Worm (Caenorhabditis elegans) whole organism, L2 larva: ENCODE results near the gene R151.1.
A peak's percentile ranks its signal among the peaks of the same experiment; 100 is the strongest.

ENCODE experiments used
- C34F6.9 ChIP-seq: fragments of 150-350 bp; optimal IDR thresholded peaks from 2 replicates; lab custom pipeline; 2014; ENCODE audit warnings: missing biosample characterization, missing genetic modification characterization
- F13H6.1 ChIP-seq: sonication (generic microtip); optimal IDR thresholded peaks from 2 replicates; lab custom pipeline; 2016; ENCODE audit warnings: missing genetic modification characterization, missing compliant biosample characterization
- R02D3.7 ChIP-seq: fragments of 150-350 bp; optimal IDR thresholded peaks from 2 replicates; lab custom pipeline; 2014; ENCODE audit warnings: missing biosample characterization, missing genetic modification characterization
- Y55F3AM.14 ChIP-seq: fragments of 200-800 bp; sonication (Bioruptor generic); optimal IDR thresholded peaks from 2 replicates; lab custom pipeline; 2018; ENCODE audit warnings: mild to moderate bottlenecking, missing genetic modification characterization, missing compliant biosample characterization
- alr-1 ChIP-seq: fragments of 150-350 bp; optimal IDR thresholded peaks from 2 replicates; lab custom pipeline; 2014; ENCODE audit warnings: missing biosample characterization, missing genetic modification characterization
- aly-2 ChIP-seq: fragments of 150-350 bp; optimal IDR thresholded peaks from 2 replicates; lab custom pipeline; 2014; ENCODE audit warnings: missing biosample characterization, missing genetic modification characterization
- ama-1 ChIP-seq: fragments of 150-350 bp; optimal IDR thresholded peaks from 2 replicates; lab custom pipeline; 2018; ENCODE audit warnings: inconsistent platforms
- blmp-1 ChIP-seq: sonication (generic microtip); optimal IDR thresholded peaks from 2 replicates; lab custom pipeline; 2017; ENCODE audit warnings: missing genetic modification characterization, mild to moderate bottlenecking, missing compliant biosample characterization, antibody characterized with exemption, moderate library complexity; ENCODE audit not compliant: insufficient read depth
- ceh-16 ChIP-seq: fragments of 150-350 bp; optimal IDR thresholded peaks from 2 replicates; lab custom pipeline; 2014; ENCODE audit warnings: missing biosample characterization, missing genetic modification characterization
- ceh-82 ChIP-seq: fragments of 150-350 bp; optimal IDR thresholded peaks from 2 replicates; lab custom pipeline; 2014; ENCODE audit warnings: missing biosample characterization, missing genetic modification characterization
- crh-2 ChIP-seq: sonication (generic microtip); optimal IDR thresholded peaks from 2 replicates; lab custom pipeline; 2017; ENCODE audit warnings: missing biosample characterization, missing genetic modification characterization
- dmd-4 ChIP-seq: sonication (generic microtip); optimal IDR thresholded peaks from 2 replicates; lab custom pipeline; 2017; ENCODE audit warnings: missing biosample characterization, missing genetic modification characterization
- egl-27 ChIP-seq: sonication (generic microtip); optimal IDR thresholded peaks from 3 replicates; lab custom pipeline; 2017; ENCODE audit warnings: missing biosample characterization, missing genetic modification reagents, missing genetic modification characterization
- elt-1 ChIP-seq: fragments of 150-350 bp; optimal IDR thresholded peaks from 2 replicates; lab custom pipeline; 2014; ENCODE audit warnings: missing biosample characterization, missing genetic modification characterization
- elt-3 ChIP-seq: sonication (generic microtip); optimal IDR thresholded peaks from 2 replicates; lab custom pipeline; 2017; ENCODE audit warnings: missing biosample characterization, missing genetic modification characterization
- fos-1 ChIP-seq: fragments of 150-350 bp; optimal IDR thresholded peaks from 2 replicates; lab custom pipeline; 2014; ENCODE audit warnings: missing biosample characterization, missing genetic modification characterization
- gmeb-1 ChIP-seq: fragments of 150-350 bp; optimal IDR thresholded peaks from 2 replicates; lab custom pipeline; 2014; ENCODE audit warnings: missing biosample characterization, missing genetic modification characterization
- lin-11 ChIP-seq: fragments of 150-350 bp; sonication (generic microtip); optimal IDR thresholded peaks from 2 replicates; lab custom pipeline; 2014; ENCODE audit warnings: missing biosample characterization, missing genetic modification characterization, inconsistent platforms, mixed read lengths
- lin-13 ChIP-seq: fragments of 150-350 bp; optimal IDR thresholded peaks from 2 replicates; lab custom pipeline; 2014; ENCODE audit warnings: missing biosample characterization, missing genetic modification reagents, missing genetic modification characterization
- lin-39 ChIP-seq: fragments of 150-350 bp; optimal IDR thresholded peaks from 2 replicates; lab custom pipeline; 2014; ENCODE audit warnings: missing biosample characterization, missing genetic modification reagents, missing genetic modification characterization
- lsy-2 ChIP-seq, 2 experiments: fragments of 150-350 bp in 1 of 2; sonication (generic microtip) in 1 of 2; optimal IDR thresholded peaks; 2 replicates each; lab custom pipeline; 2014 to 2017; ENCODE audit warnings: missing biosample characterization in 2 of 2, missing genetic modification characterization in 2 of 2
- mbf-1 ChIP-seq: sonication (generic microtip); optimal IDR thresholded peaks from 2 replicates; lab custom pipeline; 2017; ENCODE audit warnings: missing biosample characterization, missing genetic modification characterization
- mdl-1 ChIP-seq, 2 experiments: fragments of 150-350 bp in 1 of 2; sonication (generic microtip) in 1 of 2; optimal IDR thresholded peaks; 2 replicates each; lab custom pipeline; 2017; ENCODE audit warnings: missing biosample characterization in 2 of 2, missing genetic modification characterization in 2 of 2
- nhr-11 ChIP-seq: fragments of 150-350 bp; optimal IDR thresholded peaks from 2 replicates; lab custom pipeline; 2014; ENCODE audit warnings: missing biosample characterization, missing genetic modification characterization
- nhr-12 ChIP-seq: fragments of 150-350 bp; optimal IDR thresholded peaks from 2 replicates; lab custom pipeline; 2014; ENCODE audit warnings: missing biosample characterization, missing genetic modification characterization
- nhr-129 ChIP-seq: fragments of 150-350 bp; optimal IDR thresholded peaks from 2 replicates; lab custom pipeline; 2014; ENCODE audit warnings: missing biosample characterization, missing genetic modification characterization
- nhr-21 ChIP-seq: fragments of 150-350 bp; optimal IDR thresholded peaks from 2 replicates; lab custom pipeline; 2014; ENCODE audit warnings: missing biosample characterization, missing genetic modification characterization
- nhr-23 ChIP-seq: fragments of 150-350 bp; optimal IDR thresholded peaks from 2 replicates; lab custom pipeline; 2014; ENCODE audit warnings: missing biosample characterization, missing genetic modification reagents, missing genetic modification characterization
- nhr-237 ChIP-seq: fragments of 150-350 bp; optimal IDR thresholded peaks from 2 replicates; lab custom pipeline; 2014; ENCODE audit warnings: missing biosample characterization, missing genetic modification characterization
- nhr-25 ChIP-seq: fragments of 150-350 bp; sonication (generic microtip); optimal IDR thresholded peaks from 3 replicates; lab custom pipeline; 2014; ENCODE audit warnings: missing biosample characterization, missing genetic modification characterization
- nhr-6 ChIP-seq: fragments of 150-350 bp; optimal IDR thresholded peaks from 2 replicates; lab custom pipeline; 2014; ENCODE audit warnings: missing biosample characterization, missing genetic modification characterization
- nhr-77 ChIP-seq: fragments of 150-350 bp; optimal IDR thresholded peaks from 2 replicates; lab custom pipeline; 2014; ENCODE audit warnings: missing biosample characterization, missing genetic modification characterization
- peb-1 ChIP-seq: fragments of 150-350 bp; optimal IDR thresholded peaks from 2 replicates; lab custom pipeline; 2014; ENCODE audit warnings: missing biosample characterization, missing genetic modification characterization
- sem-4 ChIP-seq: fragments of 150-350 bp; optimal IDR thresholded peaks from 2 replicates; lab custom pipeline; 2014; ENCODE audit warnings: missing biosample characterization, missing genetic modification reagents, missing genetic modification characterization
- skn-1 ChIP-seq: sonication (generic microtip); optimal IDR thresholded peaks from 2 replicates; lab custom pipeline; 2017; ENCODE audit warnings: missing biosample characterization, missing genetic modification characterization
- sma-3 ChIP-seq: sonication (generic microtip); optimal IDR thresholded peaks from 2 replicates; lab custom pipeline; 2016; ENCODE audit warnings: missing genetic modification reagents, missing genetic modification characterization, missing compliant biosample characterization
- snpc-4 ChIP-seq: fragments of 150-350 bp; optimal IDR thresholded peaks from 2 replicates; lab custom pipeline; 2014; ENCODE audit warnings: missing biosample characterization, missing genetic modification characterization
- unc-39 ChIP-seq: fragments of 150-350 bp; optimal IDR thresholded peaks from 2 replicates; lab custom pipeline; 2014; ENCODE audit warnings: missing biosample characterization, missing genetic modification characterization
- unc-55 ChIP-seq: fragments of 150-350 bp; sonication (generic microtip); optimal IDR thresholded peaks from 3 replicates; lab custom pipeline; 2014; ENCODE audit warnings: missing biosample characterization, missing genetic modification reagents, missing genetic modification characterization
- unc-62 ChIP-seq: fragments of 150-350 bp; optimal IDR thresholded peaks from 2 replicates; lab custom pipeline; 2014; ENCODE audit warnings: missing biosample characterization, missing genetic modification reagents, missing genetic modification characterization
- zag-1 ChIP-seq: fragments of 150-350 bp; optimal IDR thresholded peaks from 2 replicates; lab custom pipeline; 2014; ENCODE audit warnings: missing biosample characterization, missing genetic modification characterization
- ztf-1 ChIP-seq: fragments of 200-800 bp; sonication (Bioruptor generic); conservative IDR thresholded peaks from 2 replicates; pipeline ENCODE4 v1.3.6; 2022; ENCODE audit warnings: missing genetic modification characterization, missing compliant biosample characterization
- ztf-11 ChIP-seq: sonication (generic microtip); optimal IDR thresholded peaks from 2 replicates; lab custom pipeline; 2017; ENCODE audit warnings: missing biosample characterization, missing genetic modification characterization
- ztf-4 ChIP-seq: fragments of 150-350 bp; optimal IDR thresholded peaks from 2 replicates; lab custom pipeline; 2014; ENCODE audit warnings: missing biosample characterization, missing genetic modification characterization

R151.1 gene

ce11 chrIII:7198838-7199237, 17.5 kb upstream of the R151.1 start, which contains the start of gene pfd-5 (continued):
- no peak for TF ChIP-seq ztf-11
- no peak for TF ChIP-seq nhr-6 (tag; lab: Kevin White, UChicago)
- peak; percentile 20 for TF ChIP-seq nhr-21 (tag; lab: Kevin White, UChicago)
- TF ChIP-seq skn-1 (tag; lab: Kevin White, UChicago): no peak
- TF ChIP-seq dmd-4 (tag; lab: Kevin White, UChicago): no peak

ce11 chrIII:7199467-7199866, 16.9 kb upstream of the R151.1 start:
- TF ChIP-seq ama-1 (lab: Kevin White, UChicago): no peak
- no peak for TF ChIP-seq nhr-23
- TF ChIP-seq unc-55 (GFP tag; lab: Kevin White, UChicago): no peak
- TF ChIP-seq unc-62 (GFP tag; lab: Kevin White, UChicago): no peak
- TF ChIP-seq ztf-4 (tag; lab: Kevin White, UChicago): no peak
- peak; percentile 93 for TF ChIP-seq blmp-1 (tag; lab: Kevin White, UChicago)
- TF ChIP-seq crh-2 (tag; lab: Kevin White, UChicago): no peak
- TF ChIP-seq lin-39 (tag; lab: Kevin White, UChicago): no peak
- no peak for TF ChIP-seq ceh-16 (tag; lab: Kevin White, UChicago)
- no peak for TF ChIP-seq gmeb-1 (tag; lab: Kevin White, UChicago)
- no peak for TF ChIP-seq ztf-1 (GFP tag; lab: Robert Waterston, UW)
- no peak for TF ChIP-seq unc-39 (tag; lab: Kevin White, UChicago)
- TF ChIP-seq fos-1 (tag; lab: Kevin White, UChicago): no peak
- no peak for TF ChIP-seq nhr-11
- TF ChIP-seq elt-3 (tag; lab: Kevin White, UChicago): no peak
- TF ChIP-seq ztf-11: no peak
- TF ChIP-seq nhr-77: no peak
- TF ChIP-seq zag-1 (tag; lab: Kevin White, UChicago): no peak
- no peak for TF ChIP-seq peb-1 (tag; lab: Kevin White, UChicago)
- no peak for TF ChIP-seq aly-2 (tag; lab: Kevin White, UChicago)
- TF ChIP-seq mdl-1 (tag; optimal IDR thresholded peaks at IDR 0.05; lab: Kevin White, UChicago): peak in 1 of 2 experiments; percentile 2
- peak; percentile 64 for TF ChIP-seq nhr-21 (tag; lab: Kevin White, UChicago)
- TF ChIP-seq F13H6.1 (tag; lab: Kevin White, UChicago): no peak
- TF ChIP-seq dmd-4 (tag; lab: Kevin White, UChicago): no peak
- peak; percentile 70 for TF ChIP-seq nhr-25 (tag; lab: Kevin White, UChicago)
- TF ChIP-seq Y55F3AM.14: no peak
- peak; percentile 16 for TF ChIP-seq egl-27 (tag; lab: Kevin White, UChicago)
- TF ChIP-seq lin-13 (GFP tag; lab: Kevin White, UChicago): peak; percentile 3
- no peak for TF ChIP-seq ceh-82
- TF ChIP-seq nhr-237 (tag; lab: Kevin White, UChicago): no peak
- peak; percentile 14 for TF ChIP-seq sma-3 (GFP tag; lab: Kevin White, UChicago)
- peak in 1 of 2 experiments; percentile 4 for TF ChIP-seq lsy-2 (tag; optimal IDR thresholded peaks at IDR 0.05; lab: Kevin White, UChicago)
- no peak for TF ChIP-seq elt-1 (tag; lab: Kevin White, UChicago)
- no peak for TF ChIP-seq R02D3.7 (tag; lab: Kevin White, UChicago)
- TF ChIP-seq, all 48 proteins: peak for 8

DNA sequence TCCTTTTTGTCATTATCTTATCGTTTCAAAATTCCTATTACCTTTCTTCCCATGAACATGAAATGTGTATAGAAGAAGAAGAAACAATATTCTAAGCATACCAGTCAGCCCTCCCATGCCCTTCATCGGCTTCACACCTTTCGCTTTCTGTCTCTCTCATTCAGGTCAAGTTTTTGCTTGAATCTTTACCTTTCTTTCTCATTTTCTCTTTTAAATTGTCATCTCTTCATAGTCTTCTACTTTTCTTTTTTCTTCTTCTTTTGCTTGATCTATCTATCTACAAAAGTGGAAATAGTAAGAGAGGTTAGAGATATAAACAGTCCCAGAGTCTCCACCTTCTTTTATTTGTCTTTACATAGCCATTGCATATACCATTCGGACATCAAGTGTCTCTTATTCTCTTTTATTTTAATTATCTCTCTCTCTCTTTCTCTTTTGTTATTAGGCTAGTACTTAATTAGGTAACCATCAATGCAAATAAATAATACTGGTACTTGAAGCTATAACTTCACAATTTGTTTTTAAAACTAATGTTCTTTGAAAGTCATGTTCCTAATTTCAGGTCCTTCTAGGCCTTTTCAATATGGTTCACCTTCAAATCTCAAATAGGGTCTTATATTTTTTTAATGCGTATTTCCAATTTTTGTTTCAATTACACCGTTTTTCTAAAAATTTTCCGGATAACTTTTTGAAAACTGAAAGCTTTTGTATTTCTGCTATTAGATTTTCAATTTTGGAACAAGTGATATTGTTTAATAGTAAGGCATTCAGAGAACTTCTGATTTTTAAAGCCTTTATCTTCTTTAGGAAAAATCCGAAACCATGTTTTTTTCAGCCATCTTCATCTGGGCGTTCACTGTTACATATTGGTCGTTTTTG, 14.7 kb upstream of the R151.1 start, which contains the start of gene dpy-31:
Gene dpy-31 (plus strand): TSS at position 829 of the 879 bp plus-strand sequence.
- TF ChIP-seq nhr-12 (no peak), crh-2 (tag; lab: Kevin White, UChicago) (peak; percentile 39), nhr-11 (no peak), lin-11 (tag; lab: Kevin White, UChicago) (no peak), ztf-11 (no peak), zag-1 (tag; lab: Kevin White, UChicago) (no peak), nhr-237 (tag; lab: Kevin White, UChicago) (no peak), unc-62 (GFP tag; lab: Kevin White, UChicago) (no peak), nhr-23 (no peak), ztf-4 (tag; lab: Kevin White, UChicago) (no peak), snpc-4 (tag; lab: Kevin White, UChicago) (no peak), C34F6.9 (tag; lab: Kevin White, UChicago) (no peak), ama-1 (lab: Kevin White, UChicago) (no peak), fos-1 (tag; lab: Kevin White, UChicago) (peak; percentile 27), mbf-1 (no peak), ztf-1 (GFP tag; lab: Robert Waterston, UW) (no peak), aly-2 (tag; lab: Kevin White, UChicago) (no peak), unc-39 (tag; lab: Kevin White, UChicago) (no peak), nhr-129 (no peak), gmeb-1 (tag; lab: Kevin White, UChicago) (no peak), mdl-1 (tag; optimal IDR thresholded peaks at IDR 0.05; lab: Kevin White, UChicago) (no peak), Y55F3AM.14 (no peak), elt-1 (tag; lab: Kevin White, UChicago) (no peak), dmd-4 (tag; lab: Kevin White, UChicago) (no peak), nhr-25 (tag; lab: Kevin White, UChicago) (peak; percentile 90), nhr-21 (tag; lab: Kevin White, UChicago) (peak; percentile 64), R02D3.7 (tag; lab: Kevin White, UChicago) (no peak), unc-55 (GFP tag; lab: Kevin White, UChicago) (no peak), sma-3 (GFP tag; lab: Kevin White, UChicago) (peak; percentile 33), nhr-6 (tag; lab: Kevin White, UChicago) (no peak), ceh-82 (no peak), lsy-2 (tag; optimal IDR thresholded peaks at IDR 0.05; lab: Kevin White, UChicago) (peak in 1 of 2 experiments; percentile 37), lin-13 (GFP tag; lab: Kevin White, UChicago) (no peak), alr-1 (no peak), sem-4 (no peak)
